Fruit fly (Drosophila melanogaster): ENCODE data around the gene Trmt61.

Trmt61 gene

dm6 chr3R:26023252-26023651 is 36.0 kb upstream of the Trmt61 start (continued):
- TF ChIP-seq HmgD (GFP tag; optimal IDR thresholded peaks at IDR 0.05) (no peak), corto (GFP tag; optimal IDR thresholded peaks at IDR 0.05) (no peak), pros (GFP tag; optimal IDR thresholded peaks at IDR 0.05) (peak; percentile 43), tll (GFP tag; optimal IDR thresholded peaks at IDR 0.05) (peak in 1 of 2 experiments; percentile 73), CG17829 (tag; optimal IDR thresholded peaks at IDR 0.05) (no peak), sens (GFP tag) (peak; percentile 82), CG7745 (tag; optimal IDR thresholded peaks at IDR 0.05) (no peak), CG11456 (GFP tag; IDR thresholded peaks at IDR 0.05) (no peak), kni (GFP tag; optimal IDR thresholded peaks at IDR 0.05) (peak; percentile 92), sqz (GFP tag; optimal IDR thresholded peaks at IDR 0.05) (peak; percentile 39), CG7928 (GFP tag; optimal IDR thresholded peaks at IDR 0.05) (no peak), CG7786 (GFP tag; optimal IDR thresholded peaks at IDR 0.05) (no peak), ken (GFP tag; IDR thresholded peaks at IDR 0.05) (no peak), Hsf (GFP tag; optimal IDR thresholded peaks at IDR 0.05) (no peak), nerfin-1 (tag; optimal IDR thresholded peaks at IDR 0.05) (no peak), CG14667 (GFP tag; IDR thresholded peaks at IDR 0.05) (no peak), Gsc (GFP tag; IDR thresholded peaks at IDR 0.05) (no peak), CG6683 (GFP tag; optimal IDR thresholded peaks at IDR 0.05) (no peak), C15 (GFP tag; IDR thresholded peaks at IDR 0.05) (no peak), nom (GFP tag; optimal IDR thresholded peaks at IDR 0.05) (no peak), bcd (GFP tag; optimal IDR thresholded peaks at IDR 0.05) (no peak), CG15696 (tag; optimal IDR thresholded peaks at IDR 0.05) (peak; percentile 38), aop (GFP tag; IDR thresholded peaks at IDR 0.05) (no peak), Neu2 (GFP tag; optimal IDR thresholded peaks at IDR 0.05; ENCODE audit: borderline replicate concordance) (no peak), cas (GFP tag; IDR thresholded peaks at IDR 0.05) (no peak), cad (GFP tag; optimal IDR thresholded peaks at IDR 0.05) (peak; percentile 3), Lhr (GFP tag; optimal IDR thresholded peaks at IDR 0.05) (no peak)

- TF ChIP-seq Lhr (GFP tag; optimal IDR thresholded peaks at IDR 0.05) (no peak), sima (GFP tag; optimal IDR thresholded peaks at IDR 0.05) (no peak), zen (tag; optimal IDR thresholded peaks at IDR 0.05) (peak; percentile 32), Usf (GFP tag; optimal IDR thresholded peaks at IDR 0.05) (no peak), Kr (GFP tag; optimal IDR thresholded peaks at IDR 0.05) (peak; percentile 44), CG10565 (GFP tag; optimal IDR thresholded peaks at IDR 0.05) (no peak), CG4282 (GFP tag; optimal IDR thresholded peaks at IDR 0.05) (no peak), unc-4 (GFP tag; IDR thresholded peaks at IDR 0.05; ENCODE audit: partially characterized antibody) (no peak), CG33213 (GFP tag; optimal IDR thresholded peaks at IDR 0.05) (no peak), kni (GFP tag; optimal IDR thresholded peaks at IDR 0.05) (peak; percentile 48), lmd (GFP tag; IDR thresholded peaks at IDR 0.05) (no peak), sqz (GFP tag; optimal IDR thresholded peaks at IDR 0.05) (peak; percentile 9), Camta (GFP tag; optimal IDR thresholded peaks at IDR 0.05) (no peak), NfI (GFP tag; optimal IDR thresholded peaks at IDR 0.05) (no peak), HLH4C (GFP tag; IDR thresholded peaks at IDR 0.05; ENCODE audit: partially characterized antibody) (no peak), Fer1 (GFP tag; optimal IDR thresholded peaks at IDR 0.05) (no peak), CG8290 (GFP tag; optimal IDR thresholded peaks at IDR 0.05) (no peak), CG8290 (tag; optimal IDR thresholded peaks at IDR 0.05) (no peak), lab (GFP tag; optimal IDR thresholded peaks at IDR 0.05) (no peak), ac (GFP tag; optimal IDR thresholded peaks at IDR 0.05) (peak; percentile 99), pita (GFP tag; optimal IDR thresholded peaks at IDR 0.05) (no peak), CG18599 (GFP tag; optimal IDR thresholded peaks at IDR 0.05) (no peak), Hand (GFP tag; optimal IDR thresholded peaks at IDR 0.05) (no peak), CG4328 (GFP tag; optimal IDR thresholded peaks at IDR 0.05) (no peak), sug (tag; optimal IDR thresholded peaks at IDR 0.05) (no peak), CG1832 (GFP tag; optimal IDR thresholded peaks at IDR 0.05) (peak; percentile 70), yki (optimal IDR thresholded peaks at IDR 0.05) (no peak), cas (GFP tag; IDR thresholded peaks at IDR 0.05) (no peak)
Observed at dm6 chr3R:26024596-26025213, 34.6 kb upstream of the Trmt61 start.
